Worm (Caenorhabditis elegans) whole organism, L2 larva: ENCODE measurements around the gene F43E2.6.

Experiments
- C34F6.9 ChIP-seq: fragments of 150-350 bp; optimal IDR thresholded peaks from 2 replicates; lab custom pipeline; 2014; ENCODE audit warnings: missing biosample characterization, missing genetic modification characterization
- F13H6.1 ChIP-seq: sonication (generic microtip); optimal IDR thresholded peaks from 2 replicates; lab custom pipeline; 2016; ENCODE audit warnings: missing genetic modification characterization, missing compliant biosample characterization
- R02D3.7 ChIP-seq: fragments of 150-350 bp; optimal IDR thresholded peaks from 2 replicates; lab custom pipeline; 2014; ENCODE audit warnings: missing biosample characterization, missing genetic modification characterization
- Y55F3AM.14 ChIP-seq: fragments of 200-800 bp; sonication (Bioruptor generic); optimal IDR thresholded peaks from 2 replicates; lab custom pipeline; 2018; ENCODE audit warnings: mild to moderate bottlenecking, missing genetic modification characterization, missing compliant biosample characterization
- ZK546.5 ChIP-seq: sonication (generic microtip); optimal IDR thresholded peaks from 2 replicates; lab custom pipeline; 2017; ENCODE audit warnings: missing biosample characterization, missing genetic modification characterization
- alr-1 ChIP-seq: fragments of 150-350 bp; optimal IDR thresholded peaks from 2 replicates; lab custom pipeline; 2014; ENCODE audit warnings: missing biosample characterization, missing genetic modification characterization
- aly-2 ChIP-seq: fragments of 150-350 bp; optimal IDR thresholded peaks from 2 replicates; lab custom pipeline; 2014; ENCODE audit warnings: missing biosample characterization, missing genetic modification characterization
- ama-1 ChIP-seq: fragments of 150-350 bp; optimal IDR thresholded peaks from 2 replicates; lab custom pipeline; 2018; ENCODE audit warnings: inconsistent platforms
- blmp-1 ChIP-seq: sonication (generic microtip); optimal IDR thresholded peaks from 2 replicates; lab custom pipeline; 2017; ENCODE audit warnings: missing genetic modification characterization, mild to moderate bottlenecking, missing compliant biosample characterization, antibody characterized with exemption, moderate library complexity; ENCODE audit not compliant: insufficient read depth
- ceh-16 ChIP-seq: fragments of 150-350 bp; optimal IDR thresholded peaks from 2 replicates; lab custom pipeline; 2014; ENCODE audit warnings: missing biosample characterization, missing genetic modification characterization
- ceh-82 ChIP-seq: fragments of 150-350 bp; optimal IDR thresholded peaks from 2 replicates; lab custom pipeline; 2014; ENCODE audit warnings: missing biosample characterization, missing genetic modification characterization
- crh-2 ChIP-seq: sonication (generic microtip); optimal IDR thresholded peaks from 2 replicates; lab custom pipeline; 2017; ENCODE audit warnings: missing biosample characterization, missing genetic modification characterization
- dmd-4 ChIP-seq: sonication (generic microtip); optimal IDR thresholded peaks from 2 replicates; lab custom pipeline; 2017; ENCODE audit warnings: missing biosample characterization, missing genetic modification characterization
- egl-27 ChIP-seq: sonication (generic microtip); optimal IDR thresholded peaks from 3 replicates; lab custom pipeline; 2017; ENCODE audit warnings: missing biosample characterization, missing genetic modification reagents, missing genetic modification characterization
- elt-1 ChIP-seq: fragments of 150-350 bp; optimal IDR thresholded peaks from 2 replicates; lab custom pipeline; 2014; ENCODE audit warnings: missing biosample characterization, missing genetic modification characterization
- elt-3 ChIP-seq: sonication (generic microtip); optimal IDR thresholded peaks from 2 replicates; lab custom pipeline; 2017; ENCODE audit warnings: missing biosample characterization, missing genetic modification characterization
- fos-1 ChIP-seq: fragments of 150-350 bp; optimal IDR thresholded peaks from 2 replicates; lab custom pipeline; 2014; ENCODE audit warnings: missing biosample characterization, missing genetic modification characterization
- gmeb-1 ChIP-seq: fragments of 150-350 bp; optimal IDR thresholded peaks from 2 replicates; lab custom pipeline; 2014; ENCODE audit warnings: missing biosample characterization, missing genetic modification characterization
- lin-11 ChIP-seq: fragments of 150-350 bp; sonication (generic microtip); optimal IDR thresholded peaks from 2 replicates; lab custom pipeline; 2014; ENCODE audit warnings: missing biosample characterization, missing genetic modification characterization, inconsistent platforms, mixed read lengths
- lin-13 ChIP-seq: fragments of 150-350 bp; optimal IDR thresholded peaks from 2 replicates; lab custom pipeline; 2014; ENCODE audit warnings: missing biosample characterization, missing genetic modification reagents, missing genetic modification characterization
- lin-39 ChIP-seq: fragments of 150-350 bp; optimal IDR thresholded peaks from 2 replicates; lab custom pipeline; 2014; ENCODE audit warnings: missing biosample characterization, missing genetic modification reagents, missing genetic modification characterization
- lsy-2 ChIP-seq, 2 experiments: fragments of 150-350 bp in 1 of 2; sonication (generic microtip) in 1 of 2; optimal IDR thresholded peaks; 2 replicates each; lab custom pipeline; 2014 to 2017; ENCODE audit warnings: missing biosample characterization in 2 of 2, missing genetic modification characterization in 2 of 2
- mab-5 ChIP-seq: fragments of 150-350 bp; optimal IDR thresholded peaks from 2 replicates; lab custom pipeline; 2014; ENCODE audit warnings: missing biosample characterization, missing genetic modification characterization
- mbf-1 ChIP-seq: sonication (generic microtip); optimal IDR thresholded peaks from 2 replicates; lab custom pipeline; 2017; ENCODE audit warnings: missing biosample characterization, missing genetic modification characterization
- mdl-1 ChIP-seq, 2 experiments: fragments of 150-350 bp in 1 of 2; sonication (generic microtip) in 1 of 2; optimal IDR thresholded peaks; 2 replicates each; lab custom pipeline; 2017; ENCODE audit warnings: missing biosample characterization in 2 of 2, missing genetic modification characterization in 2 of 2
- nhr-10 ChIP-seq: sonication (generic microtip); optimal IDR thresholded peaks from 2 replicates; lab custom pipeline; 2017; ENCODE audit warnings: missing biosample characterization, missing genetic modification characterization
- nhr-11 ChIP-seq: fragments of 150-350 bp; optimal IDR thresholded peaks from 2 replicates; lab custom pipeline; 2014; ENCODE audit warnings: missing biosample characterization, missing genetic modification characterization
- nhr-12 ChIP-seq: fragments of 150-350 bp; optimal IDR thresholded peaks from 2 replicates; lab custom pipeline; 2014; ENCODE audit warnings: missing biosample characterization, missing genetic modification characterization
- nhr-129 ChIP-seq: fragments of 150-350 bp; optimal IDR thresholded peaks from 2 replicates; lab custom pipeline; 2014; ENCODE audit warnings: missing biosample characterization, missing genetic modification characterization
- nhr-21 ChIP-seq: fragments of 150-350 bp; optimal IDR thresholded peaks from 2 replicates; lab custom pipeline; 2014; ENCODE audit warnings: missing biosample characterization, missing genetic modification characterization
- nhr-23 ChIP-seq: fragments of 150-350 bp; optimal IDR thresholded peaks from 2 replicates; lab custom pipeline; 2014; ENCODE audit warnings: missing biosample characterization, missing genetic modification reagents, missing genetic modification characterization
- nhr-237 ChIP-seq: fragments of 150-350 bp; optimal IDR thresholded peaks from 2 replicates; lab custom pipeline; 2014; ENCODE audit warnings: missing biosample characterization, missing genetic modification characterization
- nhr-25 ChIP-seq: fragments of 150-350 bp; sonication (generic microtip); optimal IDR thresholded peaks from 3 replicates; lab custom pipeline; 2014; ENCODE audit warnings: missing biosample characterization, missing genetic modification characterization
- nhr-6 ChIP-seq: fragments of 150-350 bp; optimal IDR thresholded peaks from 2 replicates; lab custom pipeline; 2014; ENCODE audit warnings: missing biosample characterization, missing genetic modification characterization
- nhr-77 ChIP-seq: fragments of 150-350 bp; optimal IDR thresholded peaks from 2 replicates; lab custom pipeline; 2014; ENCODE audit warnings: missing biosample characterization, missing genetic modification characterization
- peb-1 ChIP-seq: fragments of 150-350 bp; optimal IDR thresholded peaks from 2 replicates; lab custom pipeline; 2014; ENCODE audit warnings: missing biosample characterization, missing genetic modification characterization
- sem-4 ChIP-seq: fragments of 150-350 bp; optimal IDR thresholded peaks from 2 replicates; lab custom pipeline; 2014; ENCODE audit warnings: missing biosample characterization, missing genetic modification reagents, missing genetic modification characterization
- skn-1 ChIP-seq: sonication (generic microtip); optimal IDR thresholded peaks from 2 replicates; lab custom pipeline; 2017; ENCODE audit warnings: missing biosample characterization, missing genetic modification characterization
- sma-3 ChIP-seq: sonication (generic microtip); optimal IDR thresholded peaks from 2 replicates; lab custom pipeline; 2016; ENCODE audit warnings: missing genetic modification reagents, missing genetic modification characterization, missing compliant biosample characterization
- sma-9 ChIP-seq, 2 experiments: fragments of 150-350 bp in 1 of 2; sonication (generic microtip) in 1 of 2; optimal IDR thresholded peaks; 2 replicates each; lab custom pipeline; 2014 to 2016; ENCODE audit warnings: missing genetic modification characterization in 2 of 2, mild to moderate bottlenecking in 1 of 2, missing biosample characterization in 1 of 2, missing compliant biosample characterization in 1 of 2, missing genetic modification reagents in 1 of 2, moderate library complexity in 1 of 2
- snpc-4 ChIP-seq: fragments of 150-350 bp; optimal IDR thresholded peaks from 2 replicates; lab custom pipeline; 2014; ENCODE audit warnings: missing biosample characterization, missing genetic modification characterization
- unc-39 ChIP-seq: fragments of 150-350 bp; optimal IDR thresholded peaks from 2 replicates; lab custom pipeline; 2014; ENCODE audit warnings: missing biosample characterization, missing genetic modification characterization
- unc-55 ChIP-seq: fragments of 150-350 bp; sonication (generic microtip); optimal IDR thresholded peaks from 3 replicates; lab custom pipeline; 2014; ENCODE audit warnings: missing biosample characterization, missing genetic modification reagents, missing genetic modification characterization
- unc-62 ChIP-seq: fragments of 150-350 bp; optimal IDR thresholded peaks from 2 replicates; lab custom pipeline; 2014; ENCODE audit warnings: missing biosample characterization, missing genetic modification reagents, missing genetic modification characterization
- zag-1 ChIP-seq: fragments of 150-350 bp; optimal IDR thresholded peaks from 2 replicates; lab custom pipeline; 2014; ENCODE audit warnings: missing biosample characterization, missing genetic modification characterization
- ztf-1 ChIP-seq: fragments of 200-800 bp; sonication (Bioruptor generic); conservative IDR thresholded peaks from 2 replicates; pipeline ENCODE4 v1.3.6; 2022; ENCODE audit warnings: missing genetic modification characterization, missing compliant biosample characterization
- ztf-11 ChIP-seq: sonication (generic microtip); optimal IDR thresholded peaks from 2 replicates; lab custom pipeline; 2017; ENCODE audit warnings: missing biosample characterization, missing genetic modification characterization
- ztf-4 ChIP-seq: fragments of 150-350 bp; optimal IDR thresholded peaks from 2 replicates; lab custom pipeline; 2014; ENCODE audit warnings: missing biosample characterization, missing genetic modification characterization

The F43E2.6 gene

DNA sequence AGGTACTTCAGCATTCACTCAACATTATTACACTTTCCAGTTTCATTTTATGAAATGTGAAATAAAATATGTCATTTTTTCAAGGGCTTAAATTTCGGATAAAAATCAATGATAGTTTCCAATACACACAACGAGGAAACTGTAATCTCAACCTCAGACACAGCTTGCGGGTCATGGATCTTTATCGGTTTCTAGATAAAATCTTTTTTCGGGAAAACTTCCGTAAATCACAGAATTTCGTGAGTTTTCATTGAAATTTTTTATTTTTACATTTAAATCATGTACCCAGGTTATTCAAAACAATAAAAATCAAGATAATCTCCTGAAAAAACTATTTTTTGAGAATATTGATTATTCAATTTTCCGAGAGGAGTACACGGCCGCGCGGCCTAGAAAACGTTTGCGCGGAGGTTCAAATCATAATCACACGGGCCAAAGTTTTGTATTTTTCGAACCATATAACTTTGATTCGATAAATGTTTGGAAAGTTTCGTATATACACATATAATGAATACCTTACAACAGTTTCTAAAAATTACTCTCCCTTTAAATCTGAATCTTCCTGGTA, 28.7 kb upstream of the F43E2.6 start:
- no peak for TF ChIP-seq nhr-11 (tag; lab: Kevin White, UChicago)
- peak; percentile 33 for TF ChIP-seq sma-3 (GFP tag; lab: Kevin White, UChicago)
- no peak for TF ChIP-seq gmeb-1 (tag; lab: Kevin White, UChicago)
- TF ChIP-seq elt-1 (tag; lab: Kevin White, UChicago): no peak
- TF ChIP-seq sem-4: peak; percentile 28
- TF ChIP-seq nhr-10 (tag; lab: Kevin White, UChicago): no peak
- no peak for TF ChIP-seq skn-1 (tag; lab: Kevin White, UChicago)
- no peak for TF ChIP-seq ZK546.5 (tag; lab: Kevin White, UChicago)
- TF ChIP-seq lin-13 (GFP tag; lab: Kevin White, UChicago): no peak
- no peak for TF ChIP-seq fos-1 (tag; lab: Kevin White, UChicago)
- TF ChIP-seq blmp-1 (tag; lab: Kevin White, UChicago): no peak
- TF ChIP-seq peb-1 (tag; lab: Kevin White, UChicago): no peak
- no peak for TF ChIP-seq unc-62 (GFP tag; lab: Kevin White, UChicago)
- TF ChIP-seq elt-3 (tag; lab: Kevin White, UChicago): no peak
- TF ChIP-seq ztf-4 (tag; lab: Kevin White, UChicago): no peak
- no peak for TF ChIP-seq ztf-1
- no peak for TF ChIP-seq unc-55 (GFP tag; lab: Kevin White, UChicago)
- no peak for TF ChIP-seq unc-39
- TF ChIP-seq lsy-2 (tag; optimal IDR thresholded peaks at IDR 0.05; lab: Kevin White, UChicago): peak in 1 of 2 experiments; percentile 17
- TF ChIP-seq ztf-11: no peak
- TF ChIP-seq lin-11: no peak
- TF ChIP-seq nhr-237 (tag; lab: Kevin White, UChicago): no peak
- TF ChIP-seq snpc-4 (tag; lab: Kevin White, UChicago): no peak
- no peak for TF ChIP-seq nhr-23 (tag; lab: Kevin White, UChicago)
- TF ChIP-seq alr-1: no peak
- TF ChIP-seq crh-2 (tag; lab: Kevin White, UChicago): no peak
- TF ChIP-seq mbf-1 (tag; lab: Kevin White, UChicago): no peak
- TF ChIP-seq aly-2 (tag; lab: Kevin White, UChicago): no peak
- TF ChIP-seq R02D3.7 (tag; lab: Kevin White, UChicago): no peak
- peak; percentile 24 for TF ChIP-seq nhr-21 (tag; lab: Kevin White, UChicago)
- no peak for TF ChIP-seq C34F6.9 (tag; lab: Kevin White, UChicago)
- TF ChIP-seq nhr-77: no peak
- TF ChIP-seq dmd-4 (tag; lab: Kevin White, UChicago): no peak
- TF ChIP-seq sma-9 (GFP tag; optimal IDR thresholded peaks at IDR 0.05; lab: Kevin White, UChicago): no peak
- no peak for TF ChIP-seq sma-9 (tag; optimal IDR thresholded peaks at IDR 0.05; lab: Kevin White, UChicago)
- no peak for TF ChIP-seq egl-27 (tag; lab: Kevin White, UChicago)
- no peak for TF ChIP-seq nhr-12 (tag; lab: Kevin White, UChicago)
- TF ChIP-seq ceh-82 (tag; lab: Kevin White, UChicago): no peak
- TF ChIP-seq nhr-6: no peak
- TF ChIP-seq lin-39 (tag; lab: Kevin White, UChicago): no peak
- no peak for TF ChIP-seq mab-5 (tag; lab: Kevin White, UChicago)
- no peak for TF ChIP-seq mdl-1 (tag; optimal IDR thresholded peaks at IDR 0.05; lab: Kevin White, UChicago)
- no peak for TF ChIP-seq ceh-16 (tag; lab: Kevin White, UChicago)
- TF ChIP-seq zag-1 (tag; lab: Kevin White, UChicago): no peak
- TF ChIP-seq nhr-129 (tag; lab: Kevin White, UChicago): no peak
- peak; percentile 0 for TF ChIP-seq ama-1 (lab: Kevin White, UChicago)
- TF ChIP-seq Y55F3AM.14 (GFP tag; lab: Kevin White, UChicago): no peak
- TF ChIP-seq F13H6.1 (tag; lab: Kevin White, UChicago): no peak
- TF ChIP-seq nhr-25: peak; percentile 25
